5 fruit fly cellular contexts compared by ENCODE assay signal in genomic region chrX:15852815-15853542, dm6.
TF ChIP-seq lines count a peak whose summit lies in the region.

TSS of gene UBL3 (minus strand) at chrX:15853175.
TSS of gene CG15914 (plus strand) at chrX:15853421.

- TF ChIP-seq CTCF in whole organism, embryonic (GFP tag; optimal IDR thresholded peaks at IDR 0.05; lab: Kevin White, UChicago): no peak

TF ChIP-seq in whole organism, adult, 20 proteins besides CTCF, POLR2A, EP300 and RAD21 (continues in another document):
- TF ChIP-seq cic (GFP tag; optimal IDR thresholded peaks at IDR 0.05; lab: Kevin White, UChicago) (no peak), CG1620 (GFP tag; optimal IDR thresholded peaks at IDR 0.05; lab: Kevin White, UChicago) (peak; percentile 48), CG33017 (tag; optimal IDR thresholded peaks at IDR 0.05; lab: Kevin White, UChicago) (no peak), CG12768 (GFP tag; optimal IDR thresholded peaks at IDR 0.05; lab: Kevin White, UChicago) (no peak), CG11617 (GFP tag; optimal IDR thresholded peaks at IDR 0.05; lab: Kevin White, UChicago) (peak; percentile 20), Clk (GFP tag; optimal IDR thresholded peaks at IDR 0.05; lab: Kevin White, UChicago) (no peak), Crg-1 (GFP tag; optimal IDR thresholded peaks at IDR 0.05; lab: Kevin White, UChicago) (no peak), bab1 (GFP tag; optimal IDR thresholded peaks at IDR 0.05; lab: Kevin White, UChicago) (peak; percentile 45), Hr96 (GFP tag; optimal IDR thresholded peaks at IDR 0.05; lab: Kevin White, UChicago) (no peak), CG14711 (tag; optimal IDR thresholded peaks at IDR 0.05; lab: Kevin White, UChicago) (peak; percentile 37), CG7101 (tag; optimal IDR thresholded peaks at IDR 0.05; lab: Kevin White, UChicago) (peak; percentile 46), pad (GFP tag; optimal IDR thresholded peaks at IDR 0.05; lab: Kevin White, UChicago) (peak; percentile 49), cnc (optimal IDR thresholded peaks at IDR 0.05; lab: Kevin White, UChicago) (no peak), toe (GFP tag; optimal IDR thresholded peaks at IDR 0.05; lab: Kevin White, UChicago) (no peak), ovo (GFP tag; optimal IDR thresholded peaks at IDR 0.05; lab: Kevin White, UChicago) (peak; percentile 32), tj (GFP tag; optimal IDR thresholded peaks at IDR 0.05; lab: Kevin White, UChicago) (peak; percentile 53), kay (GFP tag; lab: Kevin White, UChicago; ENCODE audit: borderline replicate concordance) (peak; percentile 25), CG5204 (GFP tag; optimal IDR thresholded peaks at IDR 0.05; lab: Kevin White, UChicago) (no peak), CG7045 (GFP tag; optimal IDR thresholded peaks at IDR 0.05; lab: Kevin White, UChicago) (no peak)

TF ChIP-seq in whole organism, embryonic, 481 proteins besides CTCF, POLR2A, EP300 and RAD21 (continues in another document):
- TF ChIP-seq E2f1 (GFP tag; IDR thresholded peaks at IDR 0.05; lab: Robert Waterston, UW) (no peak), Hey (tag; optimal IDR thresholded peaks at IDR 0.05; lab: Kevin White, UChicago) (no peak), CG17568 (GFP tag; optimal IDR thresholded peaks at IDR 0.05; lab: Kevin White, UChicago) (peak; percentile 39), CG11696 (GFP tag; IDR thresholded peaks at IDR 0.05; lab: Robert Waterston, UW) (no peak), CG12299 (tag; optimal IDR thresholded peaks at IDR 0.05; lab: Kevin White, UChicago) (peak; percentile 55), pzg (GFP tag; optimal IDR thresholded peaks at IDR 0.05; lab: Kevin White, UChicago) (peak; percentile 81), nom (GFP tag; optimal IDR thresholded peaks at IDR 0.05; lab: Kevin White, UChicago) (peak; percentile 15), tin (GFP tag; optimal IDR thresholded peaks at IDR 0.05; lab: Kevin White, UChicago) (no peak), sug (tag; optimal IDR thresholded peaks at IDR 0.05; lab: Kevin White, UChicago) (peak; percentile 30), gfzf (GFP tag; optimal IDR thresholded peaks at IDR 0.05; lab: Kevin White, UChicago) (peak; percentile 81), CG6272 (GFP tag; IDR thresholded peaks at IDR 0.05; lab: Robert Waterston, UW) (no peak), BEAF-32 (GFP tag; optimal IDR thresholded peaks at IDR 0.05; lab: Kevin White, UChicago) (peak; percentile 57), insv (GFP tag; optimal IDR thresholded peaks at IDR 0.05; lab: Kevin White, UChicago) (peak in 1 of 2 experiments; percentile 34), Nf-YB (GFP tag; optimal IDR thresholded peaks at IDR 0.05; lab: Kevin White, UChicago) (no peak), sisA (GFP tag; IDR thresholded peaks at IDR 0.05; lab: Robert Waterston, UW) (no peak), Dll (GFP tag; IDR thresholded peaks at IDR 0.05; lab: Robert Waterston, UW; ENCODE audit: partially characterized antibody) (0 out of 4 replicates have a peak, but pooled peaks have one; percentile 32), pros (GFP tag; optimal IDR thresholded peaks at IDR 0.05; lab: Kevin White, UChicago) (no peak), Stat92E (GFP tag; optimal IDR thresholded peaks at IDR 0.05; lab: Kevin White, UChicago) (peak in 1 of 3 experiments; percentile 13)

TF ChIP-seq in whole organism, prepupa, 60 proteins besides CTCF, POLR2A, EP300 and RAD21 (continues in another document):
- no peak for TF ChIP-seq net (GFP tag; optimal IDR thresholded peaks at IDR 0.05; lab: Kevin White, UChicago)
- TF ChIP-seq eg (GFP tag; IDR thresholded peaks at IDR 0.05; lab: Robert Waterston, UW): no peak
- TF ChIP-seq topi (GFP tag; optimal IDR thresholded peaks at IDR 0.05; lab: Kevin White, UChicago): peak; percentile 1
- TF ChIP-seq Eip78C (GFP tag; lab: Kevin White, UChicago): peak; percentile 82
- no peak for TF ChIP-seq cyc (GFP tag; optimal IDR thresholded peaks at IDR 0.05; lab: Kevin White, UChicago)
- TF ChIP-seq CG6808 (GFP tag; optimal IDR thresholded peaks at IDR 0.05; lab: Kevin White, UChicago): no peak
- no peak for TF ChIP-seq Gug (GFP tag; IDR thresholded peaks at IDR 0.05; lab: Robert Waterston, UW)
- TF ChIP-seq Eip75B (GFP tag; optimal IDR thresholded peaks at IDR 0.05; lab: Kevin White, UChicago): peak; percentile 16
- no peak for TF ChIP-seq Sox15 (GFP tag; optimal IDR thresholded peaks at IDR 0.05; lab: Kevin White, UChicago)
- TF ChIP-seq fkh (GFP tag; optimal IDR thresholded peaks at IDR 0.05; lab: Kevin White, UChicago): peak; percentile 59
- TF ChIP-seq fd85E (GFP tag; optimal IDR thresholded peaks at IDR 0.05; lab: Kevin White, UChicago): peak; percentile 19
- TF ChIP-seq Hr4 (GFP tag; optimal IDR thresholded peaks at IDR 0.05; lab: Kevin White, UChicago): no peak
- TF ChIP-seq Eip93F (GFP tag; optimal IDR thresholded peaks at IDR 0.05; lab: Kevin White, UChicago): peak; percentile 66
- TF ChIP-seq salr (GFP tag; optimal IDR thresholded peaks at IDR 0.05; lab: Kevin White, UChicago): no peak
- peak; percentile 59 for TF ChIP-seq vri (GFP tag; optimal IDR thresholded peaks at IDR 0.05; lab: Kevin White, UChicago)
- no peak for TF ChIP-seq CG9139 (GFP tag; optimal IDR thresholded peaks at IDR 0.05; lab: Kevin White, UChicago)
- no peak for TF ChIP-seq Hr39 (GFP tag; optimal IDR thresholded peaks at IDR 0.05; lab: Kevin White, UChicago)
- TF ChIP-seq Ets21C (GFP tag; optimal IDR thresholded peaks at IDR 0.05; lab: Kevin White, UChicago): no peak
- TF ChIP-seq Blimp-1 (GFP tag; optimal IDR thresholded peaks at IDR 0.05; lab: Kevin White, UChicago): no peak
- TF ChIP-seq ss (GFP tag; optimal IDR thresholded peaks at IDR 0.05; lab: Kevin White, UChicago): peak in 1 of 2 experiments; percentile 48

TF ChIP-seq in whole organism, pupa, 21 proteins besides CTCF, POLR2A, EP300 and RAD21:
- TF ChIP-seq CG14655 (GFP tag; optimal IDR thresholded peaks at IDR 0.05; lab: Kevin White, UChicago) (no peak), Pif1B (GFP tag; optimal IDR thresholded peaks at IDR 0.05; lab: Kevin White, UChicago) (peak; percentile 25)

TF ChIP-seq in whole organism, wandering third instar larva, 38 proteins besides CTCF, POLR2A, EP300 and RAD21:
- TF ChIP-seq fru (GFP tag; optimal IDR thresholded peaks at IDR 0.05; lab: Kevin White, UChicago) (peak; percentile 22), Jra (GFP tag; optimal IDR thresholded peaks at IDR 0.05; lab: Kevin White, UChicago) (peak; percentile 6), OdsH (GFP tag; optimal IDR thresholded peaks at IDR 0.05; lab: Kevin White, UChicago) (peak; percentile 18), HLH106 (tag; optimal IDR thresholded peaks at IDR 0.05; lab: Kevin White, UChicago) (peak; percentile 36), psq (GFP tag; optimal IDR thresholded peaks at IDR 0.05; lab: Kevin White, UChicago) (no peak), rgr (GFP tag; optimal IDR thresholded peaks at IDR 0.05; lab: Kevin White, UChicago) (peak; percentile 35), Hr78 (GFP tag; optimal IDR thresholded peaks at IDR 0.05; lab: Kevin White, UChicago) (no peak), Sp1 (GFP tag; optimal IDR thresholded peaks at IDR 0.05; lab: Kevin White, UChicago) (peak; percentile 32), Hnf4 (GFP tag; optimal IDR thresholded peaks at IDR 0.05; lab: Kevin White, UChicago) (no peak), Myc (optimal IDR thresholded peaks at IDR 0.05; lab: Kevin White, UChicago) (no peak), Rel (GFP tag; optimal IDR thresholded peaks at IDR 0.05; lab: Kevin White, UChicago) (no peak), Rel (tag; optimal IDR thresholded peaks at IDR 0.05; lab: Kevin White, UChicago) (peak; percentile 60), foxo (GFP tag; optimal IDR thresholded peaks at IDR 0.05; lab: Kevin White, UChicago) (peak in 1 of 2 experiments; percentile 40), h (GFP tag; optimal IDR thresholded peaks at IDR 0.05; lab: Kevin White, UChicago) (peak; percentile 51), woc (GFP tag; optimal IDR thresholded peaks at IDR 0.05; lab: Kevin White, UChicago) (peak; percentile 18)
TF ChIP-seq in whole organism, wandering third instar larva: peak in this region for 10.
